Worm (Caenorhabditis elegans) whole organism, midembryonic: ENCODE measurements around the gene C07A9.12.

Experiments used
- T22C8.4 ChIP-seq: fragments of 200-800 bp; sonication (Bioruptor generic); IDR thresholded peaks from 2 replicates; pipeline ENCODE4 v1.3.6; 2022; ENCODE audit warnings: missing genetic modification characterization, missing compliant biosample characterization
- cog-1 ChIP-seq: sonication (generic microtip); optimal IDR thresholded peaks from 2 replicates; lab custom pipeline; 2016; ENCODE audit warnings: missing genetic modification characterization, missing compliant biosample characterization
- flt-1 ChIP-seq: fragments of 200-800 bp; sonication (Bioruptor generic); IDR thresholded peaks from 2 replicates; pipeline ENCODE4 v1.3.6; 2022; ENCODE audit warnings: missing genetic modification characterization, missing compliant biosample characterization
- klf-2 ChIP-seq: fragments of 200-800 bp; sonication (Bioruptor generic); conservative IDR thresholded peaks from 2 replicates; pipeline ENCODE4 v1.3.6; 2022; ENCODE audit warnings: missing genetic modification reagents, missing genetic modification characterization, missing compliant biosample characterization
- ref-1 ChIP-seq: fragments of 200-800 bp; sonication (Bioruptor generic); conservative IDR thresholded peaks from 2 replicates; pipeline ENCODE4 v1.3.6; 2022; ENCODE audit warnings: missing genetic modification reagents, missing genetic modification characterization, missing compliant biosample characterization
- tab-1 ChIP-seq: fragments of 200-800 bp; sonication (Bioruptor generic); IDR thresholded peaks from 2 replicates; pipeline ENCODE4 v1.3.6; 2022; ENCODE audit warnings: missing genetic modification characterization, missing compliant biosample characterization
- ztf-23 ChIP-seq: fragments of 200-800 bp; sonication (Bioruptor generic); IDR thresholded peaks from 2 replicates; pipeline ENCODE4 v1.3.6; 2022; ENCODE audit warnings: missing genetic modification reagents, missing genetic modification characterization, missing compliant biosample characterization
- ztf-29 ChIP-seq: fragments of 200-800 bp; sonication (Bioruptor generic); IDR thresholded peaks from 2 replicates; pipeline ENCODE4 v1.3.6; 2022; ENCODE audit warnings: missing genetic modification reagents, missing genetic modification characterization, missing compliant biosample characterization

- no peak for TF ChIP-seq cog-1 (tag; lab: Kevin White, UChicago)
- TF ChIP-seq ztf-23 (GFP tag; lab: Robert Waterston, UW): no peak
- TF ChIP-seq flt-1: no peak
- no peak for TF ChIP-seq klf-2 (GFP tag; lab: Robert Waterston, UW)
- no peak for TF ChIP-seq T22C8.4 (GFP tag; lab: Robert Waterston, UW)
- TF ChIP-seq ztf-29: no peak
- TF ChIP-seq tab-1 (GFP tag; lab: Robert Waterston, UW): no peak
- TF ChIP-seq ref-1 (GFP tag; lab: Robert Waterston, UW): no peak
Observed at ce11 chrIII:9725114-9725513, 2.2 kb downstream of the C07A9.12 start, which contains the start of gene clec-162.
